Fruit fly (Drosophila melanogaster): ENCODE data around the gene CG13073.

CG13073 gene

dm6 chr3L:16231857-16232256, 14.8 kb upstream of the CG13073 start, which contains the start of the genes PDCD-5 and MED10 (continued):
- TF ChIP-seq dan (GFP tag; IDR thresholded peaks at IDR 0.05), result no peak
- TF ChIP-seq Hr3 (GFP tag; optimal IDR thresholded peaks at IDR 0.05), result no peak
- no peak for TF ChIP-seq br (optimal IDR thresholded peaks at IDR 0.05)
- no peak for TF ChIP-seq ind (GFP tag; optimal IDR thresholded peaks at IDR 0.05)
- TF ChIP-seq dmrt11E (tag; optimal IDR thresholded peaks at IDR 0.05), result peak; percentile 24
- no peak for TF ChIP-seq CG12071 (GFP tag; optimal IDR thresholded peaks at IDR 0.05)
- no peak for TF ChIP-seq CG12942 (GFP tag; optimal IDR thresholded peaks at IDR 0.05)
- TF ChIP-seq Scr (GFP tag; IDR thresholded peaks at IDR 0.05; ENCODE audit: partially characterized antibody), result peak; percentile 46
- no peak for TF ChIP-seq cwo (GFP tag; optimal IDR thresholded peaks at IDR 0.05)
- TF ChIP-seq HHEX (GFP tag; optimal IDR thresholded peaks at IDR 0.05), result no peak
- TF ChIP-seq nom (GFP tag; optimal IDR thresholded peaks at IDR 0.05), result peak; percentile 51
- TF ChIP-seq stwl (tag; optimal IDR thresholded peaks at IDR 0.05), result peak; percentile 94
- no peak for TF ChIP-seq caup (GFP tag; optimal IDR thresholded peaks at IDR 0.05; ENCODE audit: severe bottlenecking)
- no peak for TF ChIP-seq CG11085 (GFP tag; IDR thresholded peaks at IDR 0.05)
- no peak for TF ChIP-seq HLH54F (GFP tag; optimal IDR thresholded peaks at IDR 0.05)
- TF ChIP-seq CG2202 (tag; optimal IDR thresholded peaks at IDR 0.05), result no peak
- TF ChIP-seq her (GFP tag; optimal IDR thresholded peaks at IDR 0.05), result peak; percentile 100
- TF ChIP-seq grn (GFP tag; optimal IDR thresholded peaks at IDR 0.05), result no peak
- peak; percentile 75; the same call in 1 of the 3 replicates for TF ChIP-seq CG34422 (GFP tag; IDR thresholded peaks at IDR 0.05)
- no peak for TF ChIP-seq al (GFP tag; IDR thresholded peaks at IDR 0.05)
- no peak for TF ChIP-seq wor (GFP tag; IDR thresholded peaks at IDR 0.05)
- TF ChIP-seq sna (GFP tag; IDR thresholded peaks at IDR 0.05; ENCODE audit: partially characterized antibody), result 0 out of 2 replicates have a peak, but pooled peaks have one; percentile 29
- TF ChIP-seq CG13287 (GFP tag; IDR thresholded peaks at IDR 0.05; ENCODE audit: partially characterized antibody), result peak; percentile 36; the same call in 1 of the 2 replicates
- TF ChIP-seq CG7556 (GFP tag; optimal IDR thresholded peaks at IDR 0.05), result no peak
- TF ChIP-seq knrl (GFP tag; IDR thresholded peaks at IDR 0.05; ENCODE audit: partially characterized antibody), result peak; percentile 30; the same call in 1 of the 3 replicates
- TF ChIP-seq jumu (GFP tag; optimal IDR thresholded peaks at IDR 0.05), result no peak
- no peak for TF ChIP-seq CG16779 (GFP tag; IDR thresholded peaks at IDR 0.05)
- peak; percentile 35 for TF ChIP-seq NfI (GFP tag; optimal IDR thresholded peaks at IDR 0.05)
- no peak for TF ChIP-seq CG6272 (GFP tag; IDR thresholded peaks at IDR 0.05)
- TF ChIP-seq Jarid2 (GFP tag; optimal IDR thresholded peaks at IDR 0.05), result no peak
- no peak for TF ChIP-seq bsh (GFP tag; optimal IDR thresholded peaks at IDR 0.05)
- peak in 1 of 2 experiments; percentile 13 for TF ChIP-seq chif (GFP tag; optimal IDR thresholded peaks at IDR 0.05)
- peak; percentile 77 for TF ChIP-seq CG9797 (GFP tag; optimal IDR thresholded peaks at IDR 0.05)
- no peak for TF ChIP-seq tio (GFP tag; optimal IDR thresholded peaks at IDR 0.05)
- peak; percentile 35 for TF ChIP-seq HmgD (GFP tag; optimal IDR thresholded peaks at IDR 0.05)
- TF ChIP-seq MBD-R2 (GFP tag; IDR thresholded peaks at IDR 0.05), result peak; percentile 96
- no peak for TF ChIP-seq CG1647 (GFP tag; optimal IDR thresholded peaks at IDR 0.05)
- TF ChIP-seq dpn (GFP tag; optimal IDR thresholded peaks at IDR 0.05), result peak; percentile 9 to 14
- TF ChIP-seq bcd (GFP tag; optimal IDR thresholded peaks at IDR 0.05), result peak; percentile 59
- no peak for TF ChIP-seq CG31224 (GFP tag; IDR thresholded peaks at IDR 0.05)
- TF ChIP-seq CG6791 (GFP tag; IDR thresholded peaks at IDR 0.05; ENCODE audit: partially characterized antibody), result peak; percentile 32; the same call in 2 of the 3 replicates
- no peak for TF ChIP-seq CG32772 (GFP tag; IDR thresholded peaks at IDR 0.05)
- no peak for TF ChIP-seq CG5245 (GFP tag; optimal IDR thresholded peaks at IDR 0.05)
- no peak for TF ChIP-seq CG6254 (GFP tag; optimal IDR thresholded peaks at IDR 0.05)
- no peak for TF ChIP-seq TFAM (GFP tag; optimal IDR thresholded peaks at IDR 0.05)
- TF ChIP-seq CG13775 (GFP tag; optimal IDR thresholded peaks at IDR 0.05), result no peak
- TF ChIP-seq crp (GFP tag; optimal IDR thresholded peaks at IDR 0.05), result peak in 1 of 2 experiments; percentile 72
- peak; percentile 44 for TF ChIP-seq Elba2 (GFP tag; optimal IDR thresholded peaks at IDR 0.05)
- no peak for TF ChIP-seq CG8388 (GFP tag; optimal IDR thresholded peaks at IDR 0.05)
- no peak for TF ChIP-seq gcm (GFP tag; optimal IDR thresholded peaks at IDR 0.05)
- peak; percentile 72 for TF ChIP-seq Sin3A (optimal IDR thresholded peaks at IDR 0.05)

All from whole organism, embryonic.